Worm (Caenorhabditis elegans) whole organism, midembryonic: Measurements from ENCODE around the gene Y59A8B.21.
"Not testable (repeated sequence)": the region's sequence is repeated elsewhere in the genome, so short reads cannot be mapped to it uniquely, and the experiment has no call there.

ENCODE experiments used
- T22C8.4 ChIP-seq: fragments of 200-800 bp; sonication (Bioruptor generic); IDR thresholded peaks from 2 replicates; pipeline ENCODE4 v1.3.6; 2022; ENCODE audit warnings: missing genetic modification characterization, missing compliant biosample characterization
- cog-1 ChIP-seq: sonication (generic microtip); optimal IDR thresholded peaks from 2 replicates; lab custom pipeline; 2016; ENCODE audit warnings: missing genetic modification characterization, missing compliant biosample characterization
- flt-1 ChIP-seq: fragments of 200-800 bp; sonication (Bioruptor generic); IDR thresholded peaks from 2 replicates; pipeline ENCODE4 v1.3.6; 2022; ENCODE audit warnings: missing genetic modification characterization, missing compliant biosample characterization
- klf-2 ChIP-seq: fragments of 200-800 bp; sonication (Bioruptor generic); conservative IDR thresholded peaks from 2 replicates; pipeline ENCODE4 v1.3.6; 2022; ENCODE audit warnings: missing genetic modification reagents, missing genetic modification characterization, missing compliant biosample characterization
- med-1 ChIP-seq: sonication (generic microtip); optimal IDR thresholded peaks from 2 replicates; lab custom pipeline; 2017; ENCODE audit warnings: missing genetic modification characterization, mild to moderate bottlenecking, missing compliant biosample characterization, antibody characterized with exemption, missing genetic modification reagents; ENCODE audit not compliant: insufficient read depth
- ref-1 ChIP-seq: fragments of 200-800 bp; sonication (Bioruptor generic); conservative IDR thresholded peaks from 2 replicates; pipeline ENCODE4 v1.3.6; 2022; ENCODE audit warnings: missing genetic modification reagents, missing genetic modification characterization, missing compliant biosample characterization
- tab-1 ChIP-seq: fragments of 200-800 bp; sonication (Bioruptor generic); IDR thresholded peaks from 2 replicates; pipeline ENCODE4 v1.3.6; 2022; ENCODE audit warnings: missing genetic modification characterization, missing compliant biosample characterization
- ztf-23 ChIP-seq: fragments of 200-800 bp; sonication (Bioruptor generic); IDR thresholded peaks from 2 replicates; pipeline ENCODE4 v1.3.6; 2022; ENCODE audit warnings: missing genetic modification reagents, missing genetic modification characterization, missing compliant biosample characterization
- ztf-29 ChIP-seq: fragments of 200-800 bp; sonication (Bioruptor generic); IDR thresholded peaks from 2 replicates; pipeline ENCODE4 v1.3.6; 2022; ENCODE audit warnings: missing genetic modification reagents, missing genetic modification characterization, missing compliant biosample characterization

Y59A8B.21 gene

ce11 chrV:18006930-18007329 lies 20.9 kb downstream of the Y59A8B.21 start, which contains the start of gene Y59A8B.19:
Gene Y59A8B.19, plus strand, starts transcription at chrV:18007230.
- not testable (repeated sequence) for TF ChIP-seq med-1 (GFP tag; lab: Kevin White, UChicago); tab-1 (GFP tag; lab: Robert Waterston, UW); cog-1 (tag; lab: Kevin White, UChicago)

ce11 chrV:18008680-18009079 lies 22.6 kb downstream of the Y59A8B.21 start:
- no peak for TF ChIP-seq ztf-23 (GFP tag; lab: Robert Waterston, UW)
- no peak for TF ChIP-seq tab-1 (GFP tag; lab: Robert Waterston, UW)
- no peak for TF ChIP-seq cog-1 (tag; lab: Kevin White, UChicago)
- no peak for TF ChIP-seq T22C8.4 (GFP tag; lab: Robert Waterston, UW)
- no peak for TF ChIP-seq med-1 (GFP tag; lab: Kevin White, UChicago)
- TF ChIP-seq ref-1 (GFP tag; lab: Robert Waterston, UW): no peak
- TF ChIP-seq ztf-29 (GFP tag; lab: Robert Waterston, UW): no peak
- TF ChIP-seq klf-2: no peak

- not testable (repeated sequence) for TF ChIP-seq med-1 (GFP tag; lab: Kevin White, UChicago); ztf-23 (GFP tag; lab: Robert Waterston, UW); cog-1 (tag; lab: Kevin White, UChicago)
Observed at ce11 chrV:18010737-18011136, 24.7 kb downstream of the Y59A8B.21 start, which contains the start of gene Y59A8B.26. Gene Y59A8B.26, minus strand, starts transcription at chrV:18010837.

- TF ChIP-seq cog-1 (tag; lab: Kevin White, UChicago): no peak
- no peak for TF ChIP-seq med-1 (GFP tag; lab: Kevin White, UChicago)
- TF ChIP-seq klf-2: no peak
- no peak for TF ChIP-seq tab-1 (GFP tag; lab: Robert Waterston, UW)
- no peak for TF ChIP-seq ref-1 (GFP tag; lab: Robert Waterston, UW)
- TF ChIP-seq ztf-29 (GFP tag; lab: Robert Waterston, UW): no peak
- TF ChIP-seq T22C8.4 (GFP tag; lab: Robert Waterston, UW): no peak
- TF ChIP-seq ztf-23 (GFP tag; lab: Robert Waterston, UW): no peak
Observed at ce11 chrV:18014116-18014515, 28.1 kb downstream of the Y59A8B.21 start, which contains the start of gene srh-133. Gene srh-133, minus strand, starts transcription at chrV:18014216.

- TF ChIP-seq ztf-29 (GFP tag; lab: Robert Waterston, UW) (no peak), klf-2 (no peak), tab-1 (GFP tag; lab: Robert Waterston, UW) (no peak), med-1 (GFP tag; lab: Kevin White, UChicago) (no peak), ztf-23 (GFP tag; lab: Robert Waterston, UW) (no peak), ref-1 (GFP tag; lab: Robert Waterston, UW) (no peak), T22C8.4 (GFP tag; lab: Robert Waterston, UW) (no peak), flt-1 (GFP tag; lab: Robert Waterston, UW) (no peak), cog-1 (tag; lab: Kevin White, UChicago) (no peak)
Observed at ce11 chrV:18017226-18017625, 31.2 kb downstream of the Y59A8B.21 start, which contains the start of gene srh-134. Gene srh-134, minus strand, starts transcription at chrV:18017326.

- TF ChIP-seq ztf-29 (GFP tag; lab: Robert Waterston, UW) (no peak), klf-2 (no peak), T22C8.4 (GFP tag; lab: Robert Waterston, UW) (no peak), tab-1 (GFP tag; lab: Robert Waterston, UW) (no peak), ztf-23 (GFP tag; lab: Robert Waterston, UW) (no peak), med-1 (GFP tag; lab: Kevin White, UChicago) (no peak), flt-1 (GFP tag; lab: Robert Waterston, UW) (no peak), cog-1 (tag; lab: Kevin White, UChicago) (no peak), ref-1 (GFP tag; lab: Robert Waterston, UW) (no peak)
Observed at ce11 chrV:18021464-18021863, 35.4 kb downstream of the Y59A8B.21 start.

- TF ChIP-seq klf-2 (no peak), cog-1 (tag; lab: Kevin White, UChicago) (no peak), ref-1 (GFP tag; lab: Robert Waterston, UW) (no peak), ztf-29 (GFP tag; lab: Robert Waterston, UW) (no peak), ztf-23 (GFP tag; lab: Robert Waterston, UW) (no peak), flt-1 (GFP tag; lab: Robert Waterston, UW) (no peak), T22C8.4 (GFP tag; lab: Robert Waterston, UW) (no peak), tab-1 (GFP tag; lab: Robert Waterston, UW) (no peak), med-1 (GFP tag; lab: Kevin White, UChicago) (no peak)
Observed at ce11 chrV:18022179-18022578, 36.1 kb downstream of the Y59A8B.21 start, which contains the start of gene prp-6. Gene prp-6, plus strand, starts transcription at chrV:18022479.

- TF ChIP-seq T22C8.4 (GFP tag; lab: Robert Waterston, UW) (no peak), klf-2 (no peak), med-1 (GFP tag; lab: Kevin White, UChicago) (no peak), ref-1 (GFP tag; lab: Robert Waterston, UW) (no peak), flt-1 (GFP tag; lab: Robert Waterston, UW) (no peak), tab-1 (GFP tag; lab: Robert Waterston, UW) (no peak), cog-1 (tag; lab: Kevin White, UChicago) (no peak), ztf-23 (GFP tag; lab: Robert Waterston, UW) (no peak), ztf-29 (GFP tag; lab: Robert Waterston, UW) (no peak)
Observed at ce11 chrV:18043271-18043670, 57.2 kb downstream of the Y59A8B.21 start, which contains the start of gene ebp-1. Gene ebp-1, plus strand, starts transcription at chrV:18043571.
